Fruit fly (Drosophila melanogaster): Measurements from ENCODE around the gene MED30.
A peak's percentile ranks its signal among the peaks of the same experiment; 100 is the strongest.

The MED30 gene

DNA sequence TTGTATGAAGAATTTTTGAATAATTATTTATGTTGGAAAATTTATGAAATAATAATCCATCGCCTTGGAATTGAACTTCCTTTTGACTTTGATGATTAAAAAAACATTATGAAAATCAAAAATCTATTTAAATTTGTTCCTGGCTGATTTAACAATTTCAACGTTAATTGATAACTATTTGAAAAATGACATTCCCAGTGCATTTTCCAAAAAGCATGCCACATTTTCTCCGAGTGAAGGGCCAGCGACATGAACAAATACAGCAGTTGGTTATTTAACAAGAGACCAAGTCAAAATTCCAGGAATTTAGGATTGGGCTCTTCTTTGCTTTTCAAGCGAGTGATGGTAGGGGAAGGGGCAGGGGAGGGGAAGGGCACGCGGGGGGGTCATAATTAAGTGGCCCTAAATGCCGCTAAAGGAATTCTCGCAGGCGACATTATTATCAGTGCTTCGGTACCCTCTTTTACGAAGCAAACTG, 31.5 kb downstream of the MED30 start (continued):
- TF ChIP-seq CG10979 (tag; optimal IDR thresholded peaks at IDR 0.05): peak; percentile 87
- TF ChIP-seq Six4 (GFP tag; optimal IDR thresholded peaks at IDR 0.05): peak; percentile 39
- no peak for TF ChIP-seq CrebB (tag; optimal IDR thresholded peaks at IDR 0.05)
- peak; percentile 25 for TF ChIP-seq CG9437 (GFP tag; optimal IDR thresholded peaks at IDR 0.05)
- no peak for TF ChIP-seq hbn (GFP tag; IDR thresholded peaks at IDR 0.05; ENCODE audit: partially characterized antibody)
- TF ChIP-seq Ada2b (GFP tag; IDR thresholded peaks at IDR 0.05): no peak
- no peak for TF ChIP-seq peb (GFP tag; IDR thresholded peaks at IDR 0.05)
- TF ChIP-seq pros (GFP tag; optimal IDR thresholded peaks at IDR 0.05): peak; percentile 14
- TF ChIP-seq lov (optimal IDR thresholded peaks at IDR 0.05): no peak
- 0 out of 3 replicates have a peak, but pooled peaks have one; percentile 55 for TF ChIP-seq lov (GFP tag; IDR thresholded peaks at IDR 0.05)
- peak; percentile 5 for TF ChIP-seq CG12236 (GFP tag; optimal IDR thresholded peaks at IDR 0.05)
- TF ChIP-seq CG17912 (GFP tag; optimal IDR thresholded peaks at IDR 0.05): no peak
- peak; percentile 41 for TF ChIP-seq stwl (tag; optimal IDR thresholded peaks at IDR 0.05)
- TF ChIP-seq CG2120 (GFP tag; optimal IDR thresholded peaks at IDR 0.05): no peak
- no peak for TF ChIP-seq CTCF (GFP tag; optimal IDR thresholded peaks at IDR 0.05)
- no peak for TF ChIP-seq CG12942 (GFP tag; optimal IDR thresholded peaks at IDR 0.05)
- no peak for TF ChIP-seq yki (optimal IDR thresholded peaks at IDR 0.05)
- 0 out of 2 replicates have a peak, but pooled peaks have one; percentile 9 for TF ChIP-seq CG14667 (GFP tag; IDR thresholded peaks at IDR 0.05)
- peak; percentile 31 for TF ChIP-seq CG30020 (tag; optimal IDR thresholded peaks at IDR 0.05)
- peak; percentile 61 for TF ChIP-seq chn (GFP tag; optimal IDR thresholded peaks at IDR 0.05)
- TF ChIP-seq CG6689 (GFP tag; IDR thresholded peaks at IDR 0.05): peak; percentile 51
- TF ChIP-seq CG11723 (GFP tag; optimal IDR thresholded peaks at IDR 0.05): no peak
- TF ChIP-seq caup (GFP tag; optimal IDR thresholded peaks at IDR 0.05; ENCODE audit: severe bottlenecking): no peak
- TF ChIP-seq Atf6 (GFP tag; IDR thresholded peaks at IDR 0.05): no peak
- TF ChIP-seq CG14710 (tag; optimal IDR thresholded peaks at IDR 0.05): peak; percentile 85
- peak; percentile 74 for TF ChIP-seq Spps (tag; optimal IDR thresholded peaks at IDR 0.05)
- TF ChIP-seq pfk (GFP tag; optimal IDR thresholded peaks at IDR 0.05): no peak
- peak; percentile 62; the same call in 1 of the 2 replicates for TF ChIP-seq ara (GFP tag; IDR thresholded peaks at IDR 0.05)
- no peak for TF ChIP-seq run (tag; optimal IDR thresholded peaks at IDR 0.05)
- TF ChIP-seq Opbp (GFP tag; IDR thresholded peaks at IDR 0.05; ENCODE audit: partially characterized antibody): no peak
- TF ChIP-seq onecut (GFP tag; IDR thresholded peaks at IDR 0.05): peak; percentile 23; the same call in 1 of the 2 replicates
- peak; percentile 57 for TF ChIP-seq fd96Cb (tag; optimal IDR thresholded peaks at IDR 0.05)
- TF ChIP-seq Jarid2 (GFP tag; optimal IDR thresholded peaks at IDR 0.05): no peak
- no peak for TF ChIP-seq tup (GFP tag; optimal IDR thresholded peaks at IDR 0.05)
- TF ChIP-seq Optix (GFP tag; IDR thresholded peaks at IDR 0.05): no peak
- TF ChIP-seq wdn (GFP tag; IDR thresholded peaks at IDR 0.05): no peak
- no peak for TF ChIP-seq Dp (GFP tag; optimal IDR thresholded peaks at IDR 0.05)
- TF ChIP-seq pb (GFP tag; optimal IDR thresholded peaks at IDR 0.05): no peak
- TF ChIP-seq gcm (GFP tag; optimal IDR thresholded peaks at IDR 0.05): peak; percentile 62
- TF ChIP-seq CG9876 (GFP tag; optimal IDR thresholded peaks at IDR 0.05): no peak
- no peak for TF ChIP-seq Dek (tag; optimal IDR thresholded peaks at IDR 0.05)
- 0 out of 2 replicates have a peak, but pooled peaks have one; percentile 36 for TF ChIP-seq esg (GFP tag; conservative IDR thresholded peaks at IDR 0.05)
- TF ChIP-seq crc (GFP tag; optimal IDR thresholded peaks at IDR 0.05): no peak
- TF ChIP-seq abd-A (tag; optimal IDR thresholded peaks at IDR 0.05): no peak
- no peak for TF ChIP-seq pho (GFP tag; optimal IDR thresholded peaks at IDR 0.05)
- no peak for TF ChIP-seq ab (GFP tag; optimal IDR thresholded peaks at IDR 0.05)
- TF ChIP-seq dimm (GFP tag; IDR thresholded peaks at IDR 0.05): no peak
- TF ChIP-seq HLH4C (GFP tag; IDR thresholded peaks at IDR 0.05; ENCODE audit: partially characterized antibody): no peak
- TF ChIP-seq zen2 (GFP tag; IDR thresholded peaks at IDR 0.05; ENCODE audit: partially characterized antibody): no peak
- no peak for TF ChIP-seq inv (GFP tag; IDR thresholded peaks at IDR 0.05; ENCODE audit: partially characterized antibody)
- TF ChIP-seq CG4282 (GFP tag; optimal IDR thresholded peaks at IDR 0.05): no peak
- TF ChIP-seq CG6272 (GFP tag; IDR thresholded peaks at IDR 0.05): no peak

Measured in whole organism, embryonic.